Worm (Caenorhabditis elegans) whole organism, early embryonic: ENCODE measurements around the gene F26A1.7.

Experiments used
- B0310.2 ChIP-seq: sonication (generic microtip); optimal IDR thresholded peaks from 2 replicates; lab custom pipeline; 2016; ENCODE audit warnings: mild to moderate bottlenecking, missing genetic modification characterization, missing compliant biosample characterization
- F13C5.2 ChIP-seq: sonication (generic microtip); optimal IDR thresholded peaks from 2 replicates; lab custom pipeline; 2017; ENCODE audit warnings: mild to moderate bottlenecking, missing genetic modification characterization, inconsistent platforms, missing compliant biosample characterization
- aly-1 ChIP-seq: sonication (generic microtip); optimal IDR thresholded peaks from 2 replicates; lab custom pipeline; 2016; ENCODE audit warnings: missing genetic modification characterization, missing compliant biosample characterization
- ama-1 ChIP-seq: fragments of 150-350 bp; optimal IDR thresholded peaks from 2 replicates; lab custom pipeline; 2014
- ceh-13 ChIP-seq: fragments of 200-800 bp; sonication (Bioruptor generic); optimal IDR thresholded peaks from 2 replicates; lab custom pipeline; 2018; ENCODE audit warnings: mild to moderate bottlenecking, missing genetic modification characterization, missing compliant biosample characterization
- ceh-36 ChIP-seq: sonication (generic microtip); optimal IDR thresholded peaks from 2 replicates; lab custom pipeline; 2016; ENCODE audit warnings: missing genetic modification characterization, inconsistent platforms, missing compliant biosample characterization
- ets-7 ChIP-seq: sonication (generic microtip); optimal IDR thresholded peaks from 2 replicates; lab custom pipeline; 2016; ENCODE audit warnings: missing genotype, missing genetic modification characterization, missing compliant biosample characterization
- flt-1 ChIP-seq: fragments of 200-800 bp; sonication (Bioruptor generic); IDR thresholded peaks from 2 replicates; pipeline ENCODE4 v1.3.6; 2022; ENCODE audit warnings: missing genetic modification characterization, missing compliant biosample characterization
- hmbx-1 ChIP-seq: sonication (generic microtip); optimal IDR thresholded peaks from 2 replicates; lab custom pipeline; 2016; ENCODE audit warnings: mild to moderate bottlenecking, missing genetic modification characterization, missing compliant biosample characterization
- hmg-4 ChIP-seq: fragments of 200-800 bp; sonication (Bioruptor generic); optimal IDR thresholded peaks from 2 replicates; lab custom pipeline; 2018; ENCODE audit warnings: mild to moderate bottlenecking, missing genetic modification characterization, missing compliant biosample characterization
- hnd-1 ChIP-seq: sonication (generic microtip); optimal IDR thresholded peaks from 2 replicates; lab custom pipeline; 2016; ENCODE audit warnings: missing genetic modification characterization, missing compliant biosample characterization
- pes-1 ChIP-seq: fragments of 200-800 bp; sonication (Bioruptor generic); IDR thresholded peaks from 2 replicates; pipeline ENCODE4 v1.3.6; 2022; ENCODE audit warnings: missing genetic modification reagents, missing genetic modification characterization, missing compliant biosample characterization
- scrt-1 ChIP-seq: fragments of 200-800 bp; sonication (Bioruptor generic); IDR thresholded peaks from 2 replicates; pipeline ENCODE4 v1.3.6; 2022; ENCODE audit warnings: missing genetic modification characterization, missing compliant biosample characterization
- sea-1 ChIP-seq: fragments of 200-800 bp; sonication (Bioruptor generic); conservative IDR thresholded peaks from 2 replicates; pipeline ENCODE4 v1.3.6; 2022; ENCODE audit warnings: missing genetic modification characterization, missing compliant biosample characterization
- tbx-11 ChIP-seq: fragments of 200-800 bp; sonication (Bioruptor generic); IDR thresholded peaks from 2 replicates; pipeline ENCODE4 v1.3.6; 2022; ENCODE audit warnings: missing genetic modification characterization, missing compliant biosample characterization
- tbx-37 ChIP-seq: fragments of 200-800 bp; sonication (Bioruptor generic); conservative IDR thresholded peaks from 2 replicates; pipeline ENCODE4 v1.3.6; 2022; ENCODE audit warnings: missing genetic modification reagents, missing genetic modification characterization, missing compliant biosample characterization
- tra-4 ChIP-seq: sonication (generic microtip); optimal IDR thresholded peaks from 2 replicates; lab custom pipeline; 2017; ENCODE audit warnings: missing genetic modification characterization, missing compliant biosample characterization

Gene F26A1.7

ce11 chrIII:4830207-4830606 lies 10.5 kb upstream of the F26A1.7 start, which contains the start of gene nspd-9:
nspd-9 (minus strand) TSS chrIII:4830307.
- no peak for TF ChIP-seq ama-1 (lab: Kevin White, UChicago)
- TF ChIP-seq hmg-4 (GFP tag; lab: Kevin White, UChicago), result no peak
- TF ChIP-seq scrt-1 (GFP tag; lab: Robert Waterston, UW), result no peak
- no peak for TF ChIP-seq pes-1 (GFP tag; lab: Robert Waterston, UW)
- TF ChIP-seq sea-1, result no peak
- TF ChIP-seq F13C5.2 (tag; lab: Kevin White, UChicago), result no peak
- TF ChIP-seq hmbx-1 (tag; lab: Kevin White, UChicago), result no peak
- no peak for TF ChIP-seq tbx-37 (GFP tag; lab: Robert Waterston, UW)
- TF ChIP-seq tbx-11 (GFP tag; lab: Robert Waterston, UW), result no peak
- TF ChIP-seq flt-1 (GFP tag; lab: Robert Waterston, UW), result no peak
- no peak for TF ChIP-seq ets-7 (tag; lab: Kevin White, UChicago)
- no peak for TF ChIP-seq B0310.2 (tag; lab: Kevin White, UChicago)
- no peak for TF ChIP-seq aly-1 (tag; lab: Kevin White, UChicago)

ce11 chrIII:4829440-4829839 lies 9.7 kb upstream of the F26A1.7 start, which contains the start of gene F26A1.9:
F26A1.9 (minus strand) TSS chrIII:4829540.
- no peak for TF ChIP-seq sea-1
- no peak for TF ChIP-seq scrt-1 (GFP tag; lab: Robert Waterston, UW)
- no peak for TF ChIP-seq ama-1 (lab: Kevin White, UChicago)
- no peak for TF ChIP-seq tra-4 (tag; lab: Kevin White, UChicago)
- TF ChIP-seq B0310.2 (tag; lab: Kevin White, UChicago), result no peak
- TF ChIP-seq ets-7 (tag; lab: Kevin White, UChicago), result no peak
- no peak for TF ChIP-seq hmbx-1 (tag; lab: Kevin White, UChicago)
- TF ChIP-seq ceh-36, result no peak

ce11 chrIII:4826606-4827005 lies 6.9 kb upstream of the F26A1.7 start, which contains the start of gene F26A1.3:
F26A1.3 (plus strand) TSS chrIII:4826906.
- TF ChIP-seq hmg-4 (GFP tag; lab: Kevin White, UChicago) (no peak), hnd-1 (tag; lab: Kevin White, UChicago) (no peak)

- TF ChIP-seq ets-7 (tag; lab: Kevin White, UChicago) (no peak), scrt-1 (GFP tag; lab: Robert Waterston, UW) (no peak)
Observed at ce11 chrIII:4822140-4822539, 2.4 kb upstream of the F26A1.7 start, which contains the start of gene F26A1.8. F26A1.8 (minus strand) TSS chrIII:4822240.

ce11 chrIII:4817240-4817639 lies 2.5 kb downstream of the F26A1.7 start, which contains the start of gene F26A1.4:
F26A1.4 (plus strand) TSS chrIII:4817540.
- no peak for TF ChIP-seq ets-7 (tag; lab: Kevin White, UChicago)
- no peak for TF ChIP-seq flt-1 (GFP tag; lab: Robert Waterston, UW)
- no peak for TF ChIP-seq F13C5.2 (tag; lab: Kevin White, UChicago)
- no peak for TF ChIP-seq hnd-1 (tag; lab: Kevin White, UChicago)
- TF ChIP-seq hmbx-1 (tag; lab: Kevin White, UChicago), result no peak
- TF ChIP-seq ceh-36, result no peak
- TF ChIP-seq tra-4 (tag; lab: Kevin White, UChicago), result no peak
- TF ChIP-seq pes-1 (GFP tag; lab: Robert Waterston, UW), result no peak
- TF ChIP-seq tbx-11 (GFP tag; lab: Robert Waterston, UW), result no peak
- TF ChIP-seq B0310.2 (tag; lab: Kevin White, UChicago), result no peak
- TF ChIP-seq sea-1, result no peak

ce11 chrIII:4814730-4815129 lies 5.0 kb downstream of the F26A1.7 start, which contains the start of gene arl-6:
arl-6 (minus strand) TSS chrIII:4814830.
- no peak for TF ChIP-seq B0310.2 (tag; lab: Kevin White, UChicago)
- TF ChIP-seq ceh-13 (GFP tag; lab: Kevin White, UChicago), result no peak
- TF ChIP-seq tbx-37 (GFP tag; lab: Robert Waterston, UW), result no peak
- no peak for TF ChIP-seq sea-1
- TF ChIP-seq hnd-1 (tag; lab: Kevin White, UChicago), result no peak
- no peak for TF ChIP-seq flt-1 (GFP tag; lab: Robert Waterston, UW)
- no peak for TF ChIP-seq tbx-11 (GFP tag; lab: Robert Waterston, UW)
- TF ChIP-seq hmg-4 (GFP tag; lab: Kevin White, UChicago), result no peak
- TF ChIP-seq scrt-1 (GFP tag; lab: Robert Waterston, UW), result no peak
- TF ChIP-seq ama-1 (lab: Kevin White, UChicago), result no peak
- no peak for TF ChIP-seq pes-1 (GFP tag; lab: Robert Waterston, UW)
- TF ChIP-seq ceh-36, result no peak
- TF ChIP-seq F13C5.2 (tag; lab: Kevin White, UChicago), result no peak
- no peak for TF ChIP-seq tra-4 (tag; lab: Kevin White, UChicago)
- no peak for TF ChIP-seq aly-1 (tag; lab: Kevin White, UChicago)
- no peak for TF ChIP-seq ets-7 (tag; lab: Kevin White, UChicago)
- TF ChIP-seq hmbx-1 (tag; lab: Kevin White, UChicago), result no peak

ce11 chrIII:4811195-4811594 lies 8.5 kb downstream of the F26A1.7 start, which contains the start of gene C38D4.7:
C38D4.7 (minus strand) TSS chrIII:4811295.
- no peak for TF ChIP-seq B0310.2 (tag; lab: Kevin White, UChicago)
- TF ChIP-seq tra-4 (tag; lab: Kevin White, UChicago), result no peak
- no peak for TF ChIP-seq ama-1 (lab: Kevin White, UChicago)
- TF ChIP-seq ets-7 (tag; lab: Kevin White, UChicago), result no peak
- TF ChIP-seq aly-1 (tag; lab: Kevin White, UChicago), result no peak
- no peak for TF ChIP-seq pes-1 (GFP tag; lab: Robert Waterston, UW)
- no peak for TF ChIP-seq F13C5.2 (tag; lab: Kevin White, UChicago)
- no peak for TF ChIP-seq ceh-36
- no peak for TF ChIP-seq flt-1 (GFP tag; lab: Robert Waterston, UW)
- no peak for TF ChIP-seq hnd-1 (tag; lab: Kevin White, UChicago)
- TF ChIP-seq ceh-13 (GFP tag; lab: Kevin White, UChicago), result no peak
